Worm (Caenorhabditis elegans) whole organism, mixed stage, embryonic: ENCODE results near the gene pfd-1.

Source experiments
- blmp-1 ChIP-seq: fragments of 150-350 bp; optimal IDR thresholded peaks from 2 replicates; lab custom pipeline; 2014; ENCODE audit warnings: missing biosample characterization, missing genetic modification characterization
- elt-1 ChIP-seq: sonication (generic microtip); optimal IDR thresholded peaks from 2 replicates; lab custom pipeline; 2017; ENCODE audit warnings: missing genetic modification characterization, mild to moderate bottlenecking, missing compliant biosample characterization, antibody characterized with exemption, moderate library complexity, borderline replicate concordance; ENCODE audit not compliant: insufficient read depth
- hlh-1 ChIP-seq: fragments of 150-350 bp; optimal IDR thresholded peaks from 2 replicates; lab custom pipeline; 2014; ENCODE audit warnings: missing biosample characterization, missing genetic modification reagents, missing genetic modification characterization
- lin-13 ChIP-seq: fragments of 150-350 bp; optimal IDR thresholded peaks from 2 replicates; lab custom pipeline; 2014; ENCODE audit warnings: missing biosample characterization, missing genetic modification characterization
- lin-32 ChIP-seq: fragments of 200-800 bp; sonication (Bioruptor generic); optimal IDR thresholded peaks from 2 replicates; lab custom pipeline; 2018; ENCODE audit warnings: mild to moderate bottlenecking, missing genetic modification characterization, missing compliant biosample characterization
- lsy-2 ChIP-seq: fragments of 150-350 bp; optimal IDR thresholded peaks from 2 replicates; lab custom pipeline; 2014; ENCODE audit warnings: missing biosample characterization, missing genetic modification characterization
- mab-5 ChIP-seq: fragments of 150-350 bp; optimal IDR thresholded peaks from 2 replicates; lab custom pipeline; 2014; ENCODE audit warnings: missing biosample characterization, missing genetic modification characterization
- mep-1 ChIP-seq: fragments of 150-350 bp; optimal IDR thresholded peaks from 2 replicates; lab custom pipeline; 2017; ENCODE audit warnings: missing biosample characterization, missing genetic modification reagents, missing genetic modification characterization, inconsistent platforms
- nhr-28 ChIP-seq: fragments of 150-350 bp; optimal IDR thresholded peaks from 2 replicates; lab custom pipeline; 2014; ENCODE audit warnings: missing biosample characterization, missing genetic modification characterization
- sem-2 ChIP-seq: fragments of 200-800 bp; sonication (Bioruptor generic); optimal IDR thresholded peaks from 2 replicates; lab custom pipeline; 2018; ENCODE audit warnings: mild to moderate bottlenecking, missing genetic modification characterization, missing compliant biosample characterization
- snpc-4 ChIP-seq: fragments of 150-350 bp; optimal IDR thresholded peaks from 2 replicates; lab custom pipeline; 2014; ENCODE audit warnings: missing biosample characterization, missing genetic modification characterization
- unc-120 ChIP-seq: sonication (generic microtip); optimal IDR thresholded peaks from 2 replicates; lab custom pipeline; 2017; ENCODE audit warnings: missing genetic modification characterization, missing compliant biosample characterization; ENCODE audit not compliant: poor library complexity, severe bottlenecking
- unc-62 ChIP-seq: fragments of 150-350 bp; optimal IDR thresholded peaks from 2 replicates; lab custom pipeline; 2014; ENCODE audit warnings: missing biosample characterization, missing genetic modification reagents, missing genetic modification characterization
- ztf-11 ChIP-seq: fragments of 150-350 bp; optimal IDR thresholded peaks from 2 replicates; lab custom pipeline; 2014; ENCODE audit warnings: missing biosample characterization, missing genetic modification characterization

- TF ChIP-seq elt-1 (tag; lab: Kevin White, UChicago) (no peak), ztf-11 (tag; lab: Kevin White, UChicago) (no peak), mab-5 (no peak), nhr-28 (tag; lab: Kevin White, UChicago) (no peak), unc-120 (tag; lab: Kevin White, UChicago) (no peak), snpc-4 (tag; lab: Kevin White, UChicago) (no peak), lin-32 (GFP tag; lab: Kevin White, UChicago) (no peak), lsy-2 (tag; lab: Kevin White, UChicago) (no peak), unc-62 (GFP tag; lab: Kevin White, UChicago) (no peak), blmp-1 (tag; lab: Kevin White, UChicago) (no peak), hlh-1 (tag; lab: Kevin White, UChicago) (no peak), sem-2 (GFP tag; lab: Kevin White, UChicago) (no peak), lin-13 (tag; lab: Kevin White, UChicago) (no peak), mep-1 (no peak)
Measured at ce11 chrIV:11180077-11180476, 30.2 kb downstream of the pfd-1 start.
